Worm (Caenorhabditis elegans): ENCODE results near the gene fbxb-81.

The fbxb-81 gene

ce11 chrIII:140904-141303 is at the start of gene fbxb-81:
fbxb-81 (minus strand) TSS chrIII:141217.
- TF ChIP-seq ceh-16 (tag; optimal IDR thresholded peaks at IDR 0.05) (no peak), nhr-12 (tag; optimal IDR thresholded peaks at IDR 0.05) (no peak), nhr-77 (tag; optimal IDR thresholded peaks at IDR 0.05) (no peak), C34F6.9 (tag; optimal IDR thresholded peaks at IDR 0.05) (no peak)

- TF ChIP-seq ama-1 (optimal IDR thresholded peaks at IDR 0.05) = no peak
These were observed 49.7 kb upstream of the fbxb-81 start, which contains the start of gene cox-17 for ce11 chrIII:190686-191085. cox-17 (plus strand) TSS chrIII:190986.

ce11 chrIII:189280-189679 is 48.3 kb upstream of the fbxb-81 start:
- no peak for TF ChIP-seq ama-1 (optimal IDR thresholded peaks at IDR 0.05)
- TF ChIP-seq nhr-12 (tag; optimal IDR thresholded peaks at IDR 0.05) = no peak
- TF ChIP-seq peb-1 (tag; optimal IDR thresholded peaks at IDR 0.05) = no peak
- TF ChIP-seq elt-3 (tag; optimal IDR thresholded peaks at IDR 0.05) = no peak
- no peak for TF ChIP-seq nhr-129 (tag; optimal IDR thresholded peaks at IDR 0.05)
- no peak for TF ChIP-seq zag-1 (tag; optimal IDR thresholded peaks at IDR 0.05)
- no peak for TF ChIP-seq snpc-4 (tag; optimal IDR thresholded peaks at IDR 0.05)
- no peak for TF ChIP-seq skn-1 (tag; optimal IDR thresholded peaks at IDR 0.05)
- no peak for TF ChIP-seq blmp-1 (tag; optimal IDR thresholded peaks at IDR 0.05; ENCODE audit: insufficient read depth)
- TF ChIP-seq nhr-77 (tag; optimal IDR thresholded peaks at IDR 0.05) = no peak
- TF ChIP-seq gmeb-1 (tag; optimal IDR thresholded peaks at IDR 0.05) = no peak
- TF ChIP-seq nhr-23 (tag; optimal IDR thresholded peaks at IDR 0.05) = no peak
- TF ChIP-seq nhr-11 (tag; optimal IDR thresholded peaks at IDR 0.05) = no peak
- TF ChIP-seq mab-5 (tag; optimal IDR thresholded peaks at IDR 0.05) = no peak
- TF ChIP-seq ceh-16 (tag; optimal IDR thresholded peaks at IDR 0.05) = no peak
- no peak for TF ChIP-seq sma-3 (GFP tag; optimal IDR thresholded peaks at IDR 0.05)

ce11 chrIII:188426-188888 is 47.4 kb upstream of the fbxb-81 start, which contains the start of gene ubc-20:
ubc-20 (plus strand) TSS chrIII:188838.
- TF ChIP-seq aly-2 (tag; optimal IDR thresholded peaks at IDR 0.05) (no peak), nhr-21 (tag; optimal IDR thresholded peaks at IDR 0.05) (no peak), mdl-1 (tag; optimal IDR thresholded peaks at IDR 0.05) (no peak), lsy-2 (tag; optimal IDR thresholded peaks at IDR 0.05) (peak in 1 of 2 experiments; percentile 48), nhr-129 (tag; optimal IDR thresholded peaks at IDR 0.05) (peak; percentile 35), nhr-11 (tag; optimal IDR thresholded peaks at IDR 0.05) (no peak), peb-1 (tag; optimal IDR thresholded peaks at IDR 0.05) (no peak), C34F6.9 (tag; optimal IDR thresholded peaks at IDR 0.05) (peak; percentile 60), sma-3 (GFP tag; optimal IDR thresholded peaks at IDR 0.05) (peak; percentile 1), gmeb-1 (tag; optimal IDR thresholded peaks at IDR 0.05) (peak; percentile 18), unc-62 (GFP tag; optimal IDR thresholded peaks at IDR 0.05) (no peak), mbf-1 (tag; optimal IDR thresholded peaks at IDR 0.05) (no peak), mab-5 (tag; optimal IDR thresholded peaks at IDR 0.05) (no peak), unc-55 (GFP tag; optimal IDR thresholded peaks at IDR 0.05) (peak; percentile 30), blmp-1 (tag; optimal IDR thresholded peaks at IDR 0.05; ENCODE audit: insufficient read depth) (no peak), ZK546.5 (tag; optimal IDR thresholded peaks at IDR 0.05) (no peak), ceh-82 (tag; optimal IDR thresholded peaks at IDR 0.05) (no peak), lin-11 (tag; optimal IDR thresholded peaks at IDR 0.05) (no peak)

ce11 chrIII:187829-188228 is 46.8 kb upstream of the fbxb-81 start, which contains the start of gene mxl-2:
mxl-2 (minus strand) TSS chrIII:188131.
- no peak for TF ChIP-seq nhr-21 (tag; optimal IDR thresholded peaks at IDR 0.05)
- no peak for TF ChIP-seq nhr-129 (tag; optimal IDR thresholded peaks at IDR 0.05)
- TF ChIP-seq lin-11 (tag; optimal IDR thresholded peaks at IDR 0.05) = no peak
- no peak for TF ChIP-seq snpc-4 (tag; optimal IDR thresholded peaks at IDR 0.05)
- no peak for TF ChIP-seq dmd-4 (tag; optimal IDR thresholded peaks at IDR 0.05)
- no peak for TF ChIP-seq ama-1 (optimal IDR thresholded peaks at IDR 0.05)
- no peak for TF ChIP-seq sem-4 (tag; optimal IDR thresholded peaks at IDR 0.05)
- no peak for TF ChIP-seq C34F6.9 (tag; optimal IDR thresholded peaks at IDR 0.05)
- TF ChIP-seq R02D3.7 (tag; optimal IDR thresholded peaks at IDR 0.05) = no peak
- TF ChIP-seq ztf-11 (tag; optimal IDR thresholded peaks at IDR 0.05) = no peak
- TF ChIP-seq nhr-23 (tag; optimal IDR thresholded peaks at IDR 0.05) = no peak
- no peak for TF ChIP-seq egl-27 (tag; optimal IDR thresholded peaks at IDR 0.05)

ce11 chrIII:184335-184734 is 43.3 kb upstream of the fbxb-81 start:
- TF ChIP-seq dmd-4 (tag; optimal IDR thresholded peaks at IDR 0.05) (no peak), lsy-2 (tag; optimal IDR thresholded peaks at IDR 0.05) (no peak), unc-62 (GFP tag; optimal IDR thresholded peaks at IDR 0.05) (no peak), aly-2 (tag; optimal IDR thresholded peaks at IDR 0.05) (no peak), nhr-25 (tag; optimal IDR thresholded peaks at IDR 0.05) (no peak), Y55F3AM.14 (GFP tag; optimal IDR thresholded peaks at IDR 0.05) (no peak), ama-1 (optimal IDR thresholded peaks at IDR 0.05) (no peak), C34F6.9 (tag; optimal IDR thresholded peaks at IDR 0.05) (no peak), mdl-1 (tag; optimal IDR thresholded peaks at IDR 0.05) (no peak), sma-3 (GFP tag; optimal IDR thresholded peaks at IDR 0.05) (no peak), nhr-11 (tag; optimal IDR thresholded peaks at IDR 0.05) (no peak), ZK546.5 (tag; optimal IDR thresholded peaks at IDR 0.05) (no peak), elt-3 (tag; optimal IDR thresholded peaks at IDR 0.05) (no peak), nhr-21 (tag; optimal IDR thresholded peaks at IDR 0.05) (no peak), nhr-23 (tag; optimal IDR thresholded peaks at IDR 0.05) (no peak), ztf-4 (tag; optimal IDR thresholded peaks at IDR 0.05) (no peak)
